Worm (Caenorhabditis elegans) whole organism, L1 larva: ENCODE results near the gene zer-1.

ENCODE experiments used
- C16A3.4 ChIP-seq: fragments of 150-350 bp; optimal IDR thresholded peaks from 2 replicates; lab custom pipeline; 2014; ENCODE audit warnings: missing biosample characterization, missing genetic modification characterization
- C34B4.2 ChIP-seq: sonication (generic microtip); optimal IDR thresholded peaks from 2 replicates; lab custom pipeline; 2017; ENCODE audit warnings: mild to moderate bottlenecking, missing genetic modification characterization, missing compliant biosample characterization
- F16B12.6 ChIP-seq: fragments of 150-350 bp; optimal IDR thresholded peaks from 2 replicates; lab custom pipeline; 2014; ENCODE audit warnings: missing biosample characterization, missing genetic modification characterization
- ama-1 ChIP-seq: fragments of 150-350 bp; optimal IDR thresholded peaks from 2 replicates; lab custom pipeline; 2014
- blmp-1 ChIP-seq: fragments of 150-350 bp; optimal IDR thresholded peaks from 2 replicates; lab custom pipeline; 2014; ENCODE audit warnings: missing biosample characterization, missing genetic modification characterization
- ceh-63 ChIP-seq: fragments of 200-800 bp; sonication (Bioruptor generic); optimal IDR thresholded peaks from 2 replicates; lab custom pipeline; 2018; ENCODE audit warnings: mild to moderate bottlenecking, missing genetic modification characterization, missing compliant biosample characterization
- ceh-8 ChIP-seq: fragments of 200-800 bp; sonication (Bioruptor generic); optimal IDR thresholded peaks from 2 replicates; lab custom pipeline; 2018; ENCODE audit warnings: mild to moderate bottlenecking, missing genetic modification characterization, moderate library complexity, missing compliant biosample characterization
- ceh-82 ChIP-seq, 3 experiments: fragments of 150-350 bp in 1 of 3; sonication (generic microtip) in 2 of 3; optimal IDR thresholded peaks; 2 replicates each; lab custom pipeline; 2014 to 2017; ENCODE audit warnings: missing biosample characterization in 3 of 3, missing genetic modification characterization in 3 of 3
- dsc-1 ChIP-seq: sonication (generic microtip); optimal IDR thresholded peaks from 2 replicates; lab custom pipeline; 2016; ENCODE audit warnings: mild to moderate bottlenecking, missing genetic modification characterization, missing compliant biosample characterization
- efl-1 ChIP-seq, 4 experiments: fragments of 150-350 bp; optimal IDR thresholded peaks in 3 of 4; peaks in 1 of 4; 1 replicate in 1 of 4; 2 replicates in 3 of 4; lab custom pipeline; 2014; ENCODE audit warnings: missing biosample characterization in 2 of 4, missing genetic modification characterization in 2 of 4, missing genetic modification reagents in 2 of 4
- elt-2 ChIP-seq: sonication (generic microtip); optimal IDR thresholded peaks from 2 replicates; lab custom pipeline; 2016; ENCODE audit warnings: missing genetic modification characterization, mild to moderate bottlenecking, inconsistent platforms, missing compliant biosample characterization, missing genetic modification reagents
- elt-3 ChIP-seq, 6 experiments: fragments of 150-350 bp in 1 of 6; sonication (generic microtip); optimal IDR thresholded peaks; 2 replicates each; lab custom pipeline; 2017 to 2018; ENCODE audit warnings: missing biosample characterization in 6 of 6, missing genetic modification characterization in 6 of 6, inconsistent platforms in 1 of 6
- ets-5 ChIP-seq: fragments of 200-800 bp; sonication (Bioruptor generic); IDR thresholded peaks from 2 replicates; pipeline ENCODE4 v1.3.6; 2022; ENCODE audit warnings: missing genetic modification characterization, missing compliant biosample characterization
- fkh-10 ChIP-seq: sonication (generic microtip); optimal IDR thresholded peaks from 2 replicates; lab custom pipeline; 2017; ENCODE audit warnings: missing biosample characterization, missing genetic modification reagents, missing genetic modification characterization
- fkh-8 ChIP-seq: sonication (generic microtip); optimal IDR thresholded peaks from 2 replicates; lab custom pipeline; 2016; ENCODE audit warnings: mild to moderate bottlenecking, missing genetic modification characterization, missing compliant biosample characterization
- fos-1 ChIP-seq: fragments of 150-350 bp; optimal IDR thresholded peaks from 2 replicates; lab custom pipeline; 2014; ENCODE audit warnings: missing biosample characterization, missing genetic modification characterization
- hlh-4 ChIP-seq: sonication (generic microtip); optimal IDR thresholded peaks from 2 replicates; lab custom pipeline; 2016; ENCODE audit warnings: mild to moderate bottlenecking, missing genetic modification characterization, missing compliant biosample characterization
- hpl-2 ChIP-seq: fragments of 150-350 bp; optimal IDR thresholded peaks from 2 replicates; lab custom pipeline; 2014; ENCODE audit warnings: missing biosample characterization, missing genetic modification reagents, missing genetic modification characterization
- irx-1 ChIP-seq: sonication (generic microtip); optimal IDR thresholded peaks from 2 replicates; lab custom pipeline; 2016; ENCODE audit warnings: missing genetic modification characterization, missing compliant biosample characterization
- lin-14 ChIP-seq: fragments of 200-800 bp; sonication (Bioruptor generic); optimal IDR thresholded peaks from 2 replicates; lab custom pipeline; 2018; ENCODE audit warnings: mild to moderate bottlenecking, missing genetic modification characterization, moderate library complexity, missing compliant biosample characterization
- lin-39 ChIP-seq: fragments of 150-350 bp; optimal IDR thresholded peaks from 2 replicates; lab custom pipeline; 2014; ENCODE audit warnings: missing biosample characterization, missing genetic modification reagents, missing genetic modification characterization
- lir-3 ChIP-seq: sonication (generic microtip); optimal IDR thresholded peaks from 2 replicates; lab custom pipeline; 2016; ENCODE audit warnings: mild to moderate bottlenecking, missing genetic modification characterization, moderate library complexity, missing compliant biosample characterization; ENCODE audit not compliant: poor library complexity
- mab-9 ChIP-seq: fragments of 200-800 bp; sonication (Bioruptor generic); IDR thresholded peaks from 2 replicates; pipeline ENCODE4 v1.3.6; 2022; ENCODE audit warnings: missing genetic modification reagents, missing genetic modification characterization, missing compliant biosample characterization
- mdl-1 ChIP-seq, 2 experiments: fragments of 150-350 bp; optimal IDR thresholded peaks; 2 replicates each; lab custom pipeline; 2014 to 2017; ENCODE audit warnings: missing biosample characterization in 2 of 2, missing genetic modification characterization in 2 of 2, inconsistent platforms in 1 of 2
- mef-2 ChIP-seq: fragments of 150-350 bp; optimal IDR thresholded peaks from 2 replicates; lab custom pipeline; 2014; ENCODE audit warnings: missing biosample characterization, missing genetic modification characterization
- nhr-11 ChIP-seq: fragments of 150-350 bp; optimal IDR thresholded peaks from 2 replicates; lab custom pipeline; 2014; ENCODE audit warnings: missing biosample characterization, missing genetic modification characterization
- nhr-12 ChIP-seq: sonication (generic microtip); optimal IDR thresholded peaks from 2 replicates; lab custom pipeline; 2017; ENCODE audit warnings: missing biosample characterization, missing genetic modification characterization
- nhr-19 ChIP-seq: fragments of 200-800 bp; sonication (Bioruptor generic); conservative IDR thresholded peaks from 2 replicates; pipeline ENCODE4 v1.3.6; 2022; ENCODE audit warnings: missing genetic modification characterization, missing compliant biosample characterization
- nhr-28 ChIP-seq: fragments of 150-350 bp; optimal IDR thresholded peaks from 2 replicates; lab custom pipeline; 2014; ENCODE audit warnings: missing biosample characterization, missing genetic modification characterization
- nhr-71 ChIP-seq: sonication (generic microtip); optimal IDR thresholded peaks from 2 replicates; lab custom pipeline; 2016; ENCODE audit warnings: mild to moderate bottlenecking, missing genetic modification characterization, moderate library complexity, missing compliant biosample characterization
- nhr-84 ChIP-seq: sonication (generic microtip); optimal IDR thresholded peaks from 2 replicates; lab custom pipeline; 2017; ENCODE audit warnings: missing biosample characterization, missing genetic modification characterization
- nhr-85 ChIP-seq: sonication (generic microtip); peaks from one replicate; lab custom pipeline; 2016; ENCODE audit warnings: missing genetic modification characterization, inconsistent platforms, missing compliant biosample characterization
- pax-3 ChIP-seq: fragments of 200-800 bp; sonication (Bioruptor generic); optimal IDR thresholded peaks from 2 replicates; lab custom pipeline; 2018; ENCODE audit warnings: mild to moderate bottlenecking, missing genetic modification characterization, moderate library complexity, missing compliant biosample characterization
- pqm-1 ChIP-seq: sonication (generic microtip); optimal IDR thresholded peaks from 3 replicates; lab custom pipeline; 2017; ENCODE audit warnings: missing biosample characterization, missing genetic modification characterization
- snpc-4 ChIP-seq: fragments of 150-350 bp; optimal IDR thresholded peaks from 2 replicates; lab custom pipeline; 2014; ENCODE audit warnings: missing biosample characterization, missing genetic modification characterization
- snu-23 ChIP-seq: sonication (generic microtip); optimal IDR thresholded peaks from 2 replicates; lab custom pipeline; 2016; ENCODE audit warnings: missing genetic modification characterization, missing compliant biosample characterization
- sptf-1 ChIP-seq: fragments of 150-350 bp; optimal IDR thresholded peaks from 2 replicates; lab custom pipeline; 2014; ENCODE audit warnings: missing biosample characterization, missing genetic modification characterization
- sup-37 ChIP-seq: fragments of 200-800 bp; sonication (Bioruptor generic); optimal IDR thresholded peaks from 2 replicates; lab custom pipeline; 2018; ENCODE audit warnings: mild to moderate bottlenecking, missing genetic modification characterization, missing compliant biosample characterization
- tbx-2 ChIP-seq: sonication (generic microtip); optimal IDR thresholded peaks from 2 replicates; lab custom pipeline; 2016; ENCODE audit warnings: missing genetic modification characterization, missing compliant biosample characterization
- tlp-1 ChIP-seq: fragments of 150-350 bp; optimal IDR thresholded peaks from 2 replicates; lab custom pipeline; 2014; ENCODE audit warnings: missing biosample characterization, missing genetic modification characterization
- unc-130 ChIP-seq: fragments of 150-350 bp; optimal IDR thresholded peaks from 2 replicates; lab custom pipeline; 2017; ENCODE audit warnings: missing biosample characterization, missing genetic modification characterization, inconsistent platforms
- unc-30 ChIP-seq: sonication (generic microtip); optimal IDR thresholded peaks from 2 replicates; lab custom pipeline; 2017; ENCODE audit warnings: missing biosample characterization, missing genetic modification characterization
- unc-86 ChIP-seq: sonication (generic microtip); optimal IDR thresholded peaks from 2 replicates; lab custom pipeline; 2016; ENCODE audit warnings: missing genetic modification characterization, missing compliant biosample characterization
- unc-98 ChIP-seq: fragments of 200-800 bp; sonication (Bioruptor generic); IDR thresholded peaks from 2 replicates; pipeline ENCODE4 v1.3.6; 2022; ENCODE audit warnings: missing genetic modification characterization, missing compliant biosample characterization
- xbp-1 ChIP-seq: sonication (generic microtip); optimal IDR thresholded peaks from 2 replicates; lab custom pipeline; 2016; ENCODE audit warnings: missing genetic modification characterization, missing compliant biosample characterization
- zag-1 ChIP-seq: fragments of 150-350 bp; optimal IDR thresholded peaks from 2 replicates; lab custom pipeline; 2014; ENCODE audit warnings: missing biosample characterization, missing genetic modification characterization
- zip-4 ChIP-seq: fragments of 200-800 bp; sonication (Bioruptor generic); optimal IDR thresholded peaks from 2 replicates; lab custom pipeline; 2018; ENCODE audit warnings: mild to moderate bottlenecking, missing genetic modification characterization, moderate library complexity, missing compliant biosample characterization

zer-1 gene

DNA sequence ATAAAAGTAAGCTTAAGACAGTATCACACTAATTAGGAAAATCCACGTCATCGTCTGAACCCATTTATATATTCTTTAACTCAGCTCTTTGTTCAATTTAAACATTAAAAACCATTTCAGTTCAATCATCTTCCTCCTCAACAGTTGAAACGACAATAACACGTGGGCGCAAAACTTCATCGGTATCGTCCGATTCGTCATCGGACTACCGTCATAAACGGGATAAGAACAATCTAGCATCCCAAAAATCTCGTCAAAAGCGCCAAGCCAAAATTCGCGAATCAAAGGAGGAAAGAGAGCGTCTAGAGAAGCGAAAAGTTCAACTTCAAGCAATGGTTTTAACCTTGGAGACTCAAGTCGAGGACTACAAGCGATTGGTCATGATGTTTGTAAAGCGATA lies 51.4 kb downstream of the zer-1 start:
- TF ChIP-seq ama-1 (lab: Kevin White, UChicago) (peak; percentile 22), nhr-71 (tag; lab: Kevin White, UChicago) (no peak), elt-2 (tag; lab: Kevin White, UChicago) (no peak), irx-1 (no peak), dsc-1 (tag; lab: Kevin White, UChicago) (peak; percentile 10)

DNA sequence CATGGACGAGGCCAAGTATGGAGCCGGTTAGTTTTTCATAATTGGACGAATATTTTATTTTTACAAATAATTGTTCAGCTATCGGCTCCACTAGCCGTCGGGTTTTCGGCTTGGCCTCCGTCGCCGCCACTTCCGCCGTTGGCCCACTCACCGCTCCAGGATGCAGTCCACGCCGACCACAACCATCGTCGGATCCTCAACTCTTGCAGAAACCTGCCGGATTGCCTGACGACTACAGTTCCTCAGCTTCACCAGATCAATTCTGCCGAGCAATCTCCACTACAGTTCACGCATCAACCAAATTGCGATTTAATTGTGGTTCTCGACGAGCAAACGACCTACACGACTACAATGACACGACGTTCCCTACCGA lies 52.2 kb downstream of the zer-1 start:
- TF ChIP-seq fkh-10 (GFP tag; lab: Kevin White, UChicago) (no peak), pax-3 (no peak), zip-4 (GFP tag; lab: Kevin White, UChicago) (peak; percentile 7), lin-39 (tag; lab: Kevin White, UChicago) (no peak), efl-1 (optimal IDR thresholded peaks at IDR 0.05; lab: Kevin White, UChicago) (no peak), efl-1 (GFP tag; optimal IDR thresholded peaks at IDR 0.05 in 1 of 2; lab: Kevin White, UChicago) (no peak), sup-37 (GFP tag; lab: Kevin White, UChicago) (no peak), hpl-2 (GFP tag; lab: Kevin White, UChicago) (no peak), nhr-19 (GFP tag; lab: Robert Waterston, UW) (no peak), ceh-82 (tag; optimal IDR thresholded peaks at IDR 0.05; lab: Kevin White, UChicago) (no peak), nhr-12 (tag; lab: Kevin White, UChicago) (no peak), hlh-4 (tag; lab: Kevin White, UChicago) (no peak), unc-30 (tag; lab: Kevin White, UChicago) (no peak), sptf-1 (tag; lab: Kevin White, UChicago) (no peak), mdl-1 (tag; optimal IDR thresholded peaks at IDR 0.05; lab: Kevin White, UChicago) (peak in 1 of 2 experiments; percentile 7), snpc-4 (tag; lab: Kevin White, UChicago) (no peak), C34B4.2 (tag; lab: Kevin White, UChicago) (peak; percentile 24), blmp-1 (tag; lab: Kevin White, UChicago) (no peak), unc-98 (GFP tag; lab: Robert Waterston, UW) (no peak), nhr-85 (tag; lab: Kevin White, UChicago) (peak; percentile 64)
- TF ChIP-seq, all 84 proteins: peak for 4

- TF ChIP-seq ceh-63 (GFP tag; lab: Kevin White, UChicago) (no peak), mef-2 (tag; lab: Kevin White, UChicago) (no peak), xbp-1 (tag; lab: Kevin White, UChicago) (peak; percentile 82), mab-9 (GFP tag; lab: Robert Waterston, UW) (peak; percentile 63; the same call in 1 of the 2 replicates), tbx-2 (tag; lab: Kevin White, UChicago) (peak; percentile 86), fos-1 (tag; lab: Kevin White, UChicago) (peak; percentile 85), nhr-85 (tag; lab: Kevin White, UChicago) (peak; percentile 97), zip-4 (GFP tag; lab: Kevin White, UChicago) (peak; percentile 92), pqm-1 (tag; lab: Kevin White, UChicago) (peak; percentile 84), ets-5 (GFP tag; lab: Robert Waterston, UW) (no peak), ceh-82 (tag; optimal IDR thresholded peaks at IDR 0.05; lab: Kevin White, UChicago) (peak; percentile 75 to 97 (median 85)), C34B4.2 (tag; lab: Kevin White, UChicago) (no peak), elt-3 (tag; optimal IDR thresholded peaks at IDR 0.05; lab: Kevin White, UChicago) (peak in 5 of 6 experiments; percentile 5 to 84 (median 65)), C16A3.4 (tag; lab: Kevin White, UChicago) (peak; percentile 94), zag-1 (tag; lab: Kevin White, UChicago) (no peak), fkh-8 (tag; lab: Kevin White, UChicago) (peak; percentile 94), nhr-11 (tag; lab: Kevin White, UChicago) (peak; percentile 84), unc-86 (tag; lab: Kevin White, UChicago) (peak; percentile 80), efl-1 (optimal IDR thresholded peaks at IDR 0.05; lab: Kevin White, UChicago) (peak; percentile 79 to 90), efl-1 (GFP tag; optimal IDR thresholded peaks at IDR 0.05 in 1 of 2; lab: Kevin White, UChicago) (peak; percentile 69 to 96), lin-14 (GFP tag; lab: Kevin White, UChicago) (peak; percentile 99), tlp-1 (no peak), F16B12.6 (tag; lab: Kevin White, UChicago) (peak; percentile 32), pax-3 (peak; percentile 70), nhr-84 (no peak), sup-37 (GFP tag; lab: Kevin White, UChicago) (peak; percentile 45), nhr-71 (tag; lab: Kevin White, UChicago) (peak; percentile 97), snu-23 (GFP tag; lab: Kevin White, UChicago) (peak; percentile 95), nhr-28 (tag; lab: Kevin White, UChicago) (no peak), unc-130 (tag; lab: Kevin White, UChicago) (peak; percentile 80), ceh-8 (GFP tag; lab: Kevin White, UChicago) (peak; percentile 32), lir-3 (tag; lab: Kevin White, UChicago) (peak; percentile 12)
These were observed 52.7 kb downstream of the zer-1 start for ce11 chrIII:833711-834442.
